Fruit fly (Drosophila melanogaster) whole organism, embryonic: ENCODE results near the gene CG12010.
A peak's percentile ranks its signal among the peaks of the same experiment; 100 is the strongest.

Experiments
- Adf1 ChIP-seq: fragments of 200-800 bp; sonication (Bioruptor generic); IDR thresholded peaks from 2 replicates; pipeline ENCODE4 v1.3.6; 2022; ENCODE audit warnings: missing biosample characterization, missing genetic modification characterization
- Antp ChIP-seq: fragments of 200-800 bp; sonication (Bioruptor generic); optimal IDR thresholded peaks from 3 replicates; lab custom pipeline; 2016; ENCODE audit warnings: missing biosample characterization, missing genetic modification characterization
- Atf3 ChIP-seq: fragments of 200-800 bp; sonication (Bioruptor generic); optimal IDR thresholded peaks from 3 replicates; lab custom pipeline; 2016; ENCODE audit warnings: missing biosample characterization, missing genetic modification characterization
- CG10209 ChIP-seq: fragments of 200-800 bp; sonication (Bioruptor generic); optimal IDR thresholded peaks from 3 replicates; lab custom pipeline; 2017; ENCODE audit warnings: missing biosample characterization, mild to moderate bottlenecking, missing genetic modification characterization, missing genetic modification reagents
- CG1233 ChIP-seq: fragments of 200-800 bp; sonication (Bioruptor generic); optimal IDR thresholded peaks from 4 replicates; lab custom pipeline; 2018; ENCODE audit warnings: missing biosample characterization, mild to moderate bottlenecking, missing genetic modification characterization
- CG15011 ChIP-seq: fragments of 200-800 bp; sonication (Bioruptor generic); optimal IDR thresholded peaks from 3 replicates; lab custom pipeline; 2018; ENCODE audit warnings: missing biosample characterization, mild to moderate bottlenecking, missing genetic modification characterization
- CG15696 ChIP-seq: fragments of 200-800 bp; sonication (Bioruptor generic); optimal IDR thresholded peaks from 2 replicates; lab custom pipeline; 2019; ENCODE audit warnings: missing biosample characterization, mild to moderate bottlenecking, missing genetic modification characterization, moderate library complexity
- CG17568 ChIP-seq: fragments of 200-800 bp; sonication (Bioruptor generic); optimal IDR thresholded peaks from 2 replicates; lab custom pipeline; 2018; ENCODE audit warnings: missing biosample characterization, mild to moderate bottlenecking, missing genetic modification characterization, moderate library complexity
- CG18619 ChIP-seq: fragments of 200-800 bp; sonication (Bioruptor generic); optimal IDR thresholded peaks from 3 replicates; lab custom pipeline; 2017; ENCODE audit warnings: missing biosample characterization, mild to moderate bottlenecking, missing genetic modification characterization
- CG2199 ChIP-seq: fragments of 200-800 bp; sonication (Bioruptor generic); IDR thresholded peaks from 3 replicates; pipeline ENCODE4 v1.3.6; 2022; ENCODE audit warnings: missing biosample characterization, missing genetic modification characterization
- CG34422 ChIP-seq: fragments of 200-800 bp; sonication (Bioruptor generic); IDR thresholded peaks from 3 replicates; pipeline ENCODE4 v1.3.6; 2022; ENCODE audit warnings: missing biosample characterization, missing genetic modification characterization
- CG4360 ChIP-seq: fragments of 200-800 bp; sonication (Bioruptor generic); IDR thresholded peaks from 2 replicates; pipeline ENCODE4 v1.3.6; 2022; ENCODE audit warnings: missing biosample characterization, missing genetic modification characterization
- CG6765 ChIP-seq: fragments of 200-800 bp; sonication (Bioruptor generic); optimal IDR thresholded peaks from 3 replicates; lab custom pipeline; 2017; ENCODE audit warnings: missing biosample characterization, mild to moderate bottlenecking, missing genetic modification characterization
- CG8290 ChIP-seq, 3 experiments: fragments of 200-800 bp; sonication (Bioruptor generic); optimal IDR thresholded peaks; 2 replicates each; lab custom pipeline; 2016 to 2019; ENCODE audit warnings: missing biosample characterization in 3 of 3, missing genetic modification characterization in 3 of 3, mild to moderate bottlenecking in 2 of 3, moderate library complexity in 1 of 3
- CG9817 ChIP-seq: fragments of 200-800 bp; sonication (Bioruptor generic); optimal IDR thresholded peaks from 2 replicates; lab custom pipeline; 2018; ENCODE audit warnings: missing biosample characterization, mild to moderate bottlenecking, missing genetic modification characterization, moderate library complexity
- Dip2 ChIP-seq: fragments of 200-800 bp; sonication (Bioruptor generic); IDR thresholded peaks from 2 replicates; pipeline ENCODE4 v1.3.6; 2022; ENCODE audit warnings: missing biosample characterization, missing genetic modification characterization
- Dll ChIP-seq: fragments of 200-800 bp; sonication (Bioruptor generic); IDR thresholded peaks from 4 replicates; pipeline ENCODE4 v1.3.6; 2022; ENCODE audit warnings: missing biosample characterization, missing genetic modification characterization; ENCODE audit not compliant: partially characterized antibody
- Dref ChIP-seq: fragments of 200-800 bp; sonication (Bioruptor generic); IDR thresholded peaks from 2 replicates; pipeline ENCODE4 v1.3.6; 2022; ENCODE audit warnings: missing biosample characterization, missing genetic modification characterization
- Ets97D ChIP-seq: fragments of 200-800 bp; sonication (Bioruptor generic); optimal IDR thresholded peaks from 3 replicates; lab custom pipeline; 2016; ENCODE audit warnings: missing biosample characterization, missing genetic modification characterization
- HLHmδ ChIP-seq: fragments of 200-800 bp; sonication (Bioruptor generic); optimal IDR thresholded peaks from 2 replicates; lab custom pipeline; 2018; ENCODE audit warnings: missing biosample characterization, mild to moderate bottlenecking, missing genetic modification characterization, moderate library complexity
- MESR4 ChIP-seq: fragments of 200-800 bp; sonication (Bioruptor generic); optimal IDR thresholded peaks from 2 replicates; lab custom pipeline; 2018; ENCODE audit warnings: missing biosample characterization, mild to moderate bottlenecking, missing genetic modification characterization, moderate library complexity
- Max ChIP-seq: fragments of 200-800 bp; sonication (Bioruptor generic); optimal IDR thresholded peaks from 2 replicates; lab custom pipeline; 2016; ENCODE audit warnings: missing biosample characterization, mild to moderate bottlenecking, missing genetic modification characterization
- Nf-YC ChIP-seq: fragments of 200-800 bp; optimal IDR thresholded peaks from 3 replicates; lab custom pipeline; 2019; ENCODE audit warnings: missing biosample characterization, mild to moderate bottlenecking, missing genetic modification characterization, moderate library complexity
- PHDP ChIP-seq: fragments of 200-800 bp; sonication (Bioruptor generic); optimal IDR thresholded peaks from 3 replicates; lab custom pipeline; 2018; ENCODE audit warnings: missing biosample characterization, mild to moderate bottlenecking, missing genetic modification characterization, moderate library complexity
- Rfx ChIP-seq: fragments of 200-800 bp; sonication (Bioruptor generic); IDR thresholded peaks from 2 replicates; pipeline ENCODE4 v1.3.6; 2022; ENCODE audit warnings: missing biosample characterization, missing genetic modification characterization
- abd-A ChIP-seq: fragments of 200-800 bp; sonication (Bioruptor generic); optimal IDR thresholded peaks from 3 replicates; lab custom pipeline; 2019; ENCODE audit warnings: missing biosample characterization, mild to moderate bottlenecking, missing genetic modification characterization, moderate library complexity
- ash1 ChIP-seq: fragments of 200-800 bp; sonication (Bioruptor generic); optimal IDR thresholded peaks from 2 replicates; lab custom pipeline; 2018; ENCODE audit warnings: missing biosample characterization, mild to moderate bottlenecking, missing genetic modification characterization
- ato ChIP-seq: fragments of 200-800 bp; sonication (Bioruptor generic); IDR thresholded peaks from 2 replicates; pipeline ENCODE4 v1.3.6; 2022; ENCODE audit warnings: missing biosample characterization, missing genetic modification characterization; ENCODE audit not compliant: partially characterized antibody
- bigmax ChIP-seq: fragments of 200-800 bp; sonication (Bioruptor generic); optimal IDR thresholded peaks from 2 replicates; lab custom pipeline; 2018; ENCODE audit warnings: missing biosample characterization, mild to moderate bottlenecking, missing genetic modification characterization
- croc ChIP-seq: fragments of 200-800 bp; sonication (Bioruptor generic); conservative IDR thresholded peaks from 3 replicates; pipeline ENCODE4 v1.3.6; 2022; ENCODE audit warnings: missing biosample characterization, missing genetic modification characterization
- crol ChIP-seq: fragments of 200-800 bp; sonication (Bioruptor generic); IDR thresholded peaks from 2 replicates; pipeline ENCODE4 v1.3.6; 2022; ENCODE audit warnings: missing biosample characterization, missing genetic modification characterization
- dimm ChIP-seq: fragments of 200-800 bp; sonication (Bioruptor generic); IDR thresholded peaks from 2 replicates; pipeline ENCODE4 v1.3.6; 2022; ENCODE audit warnings: missing biosample characterization, missing genetic modification characterization
- dm ChIP-seq: fragments of 200-800 bp; sonication (Bioruptor generic); optimal IDR thresholded peaks from 3 replicates; lab custom pipeline; 2016; ENCODE audit warnings: missing biosample characterization, missing genetic modification characterization
- eve ChIP-seq, 2 experiments: fragments of >200 bp; optimal IDR thresholded peaks; 2 replicates each; lab custom pipeline; 2017; ENCODE audit warnings: missing biosample characterization in 2 of 2, missing genetic modification characterization in 2 of 2
- gcm2 ChIP-seq: fragments of 200-800 bp; sonication (Bioruptor generic); optimal IDR thresholded peaks from 2 replicates; lab custom pipeline; 2016; ENCODE audit warnings: missing biosample characterization, missing genetic modification characterization
- ind ChIP-seq: fragments of 200-800 bp; sonication (Bioruptor generic); optimal IDR thresholded peaks from 3 replicates; lab custom pipeline; 2016; ENCODE audit warnings: missing biosample characterization, missing genetic modification characterization
- inv ChIP-seq: fragments of 200-800 bp; sonication (Bioruptor generic); IDR thresholded peaks from 2 replicates; pipeline ENCODE4 v1.3.6; 2022; ENCODE audit warnings: missing biosample characterization, missing genetic modification characterization; ENCODE audit not compliant: partially characterized antibody
- kah ChIP-seq: fragments of 200-800 bp; sonication (Bioruptor generic); optimal IDR thresholded peaks from 2 replicates; lab custom pipeline; 2018; ENCODE audit warnings: missing biosample characterization, mild to moderate bottlenecking, missing genetic modification characterization
- kay ChIP-seq: fragments of 200-800 bp; sonication (Bioruptor generic); optimal IDR thresholded peaks from 2 replicates; lab custom pipeline; 2016; ENCODE audit warnings: missing biosample characterization, missing genetic modification characterization
- lov ChIP-seq, 2 experiments: fragments of 200-800 bp in 1 of 2; fragments of >200 bp in 1 of 2; sonication (Bioruptor generic) in 1 of 2; IDR thresholded peaks in 1 of 2; optimal IDR thresholded peaks in 1 of 2; 2 replicates in 1 of 2; 3 replicates in 1 of 2; pipeline versions ENCODE4 v1.3.6 to Lab custom; 2017 to 2022; ENCODE audit warnings: missing biosample characterization in 1 of 2, missing genetic modification characterization in 1 of 2
- otp ChIP-seq: fragments of 200-800 bp; sonication (Bioruptor generic); IDR thresholded peaks from 3 replicates; pipeline ENCODE4, ENCODE4 v1.3.6; 2022; ENCODE audit warnings: missing biosample characterization, missing genetic modification characterization
- run ChIP-seq: fragments of 200-800 bp; sonication (Bioruptor generic); optimal IDR thresholded peaks from 3 replicates; lab custom pipeline; 2018; ENCODE audit warnings: missing biosample characterization, mild to moderate bottlenecking, missing genetic modification characterization
- sc ChIP-seq, 3 experiments: fragments of >200 bp in 2 of 3; fragments of 200-800 bp in 1 of 3; sonication (Bioruptor generic) in 1 of 3; optimal IDR thresholded peaks; 2 replicates in 2 of 3; 3 replicates in 1 of 3; lab custom pipeline; 2017; ENCODE audit warnings: mild to moderate bottlenecking in 1 of 3, missing biosample characterization in 1 of 3, missing genetic modification characterization in 1 of 3, missing genetic modification reagents in 1 of 3
- slbo ChIP-seq: fragments of 200-800 bp; sonication (Bioruptor generic); IDR thresholded peaks from 2 replicates; pipeline ENCODE4 v1.3.6; 2022; ENCODE audit warnings: missing biosample characterization, missing genetic modification characterization
- sob ChIP-seq: fragments of 200-800 bp; sonication (Bioruptor generic); IDR thresholded peaks from 2 replicates; pipeline ENCODE4 v1.3.6; 2022; ENCODE audit warnings: missing biosample characterization, missing genetic modification characterization
- sqz ChIP-seq: fragments of 200-800 bp; sonication (Bioruptor generic); optimal IDR thresholded peaks from 3 replicates; lab custom pipeline; 2018; ENCODE audit warnings: missing biosample characterization, mild to moderate bottlenecking, missing genetic modification characterization
- stwl ChIP-seq: fragments of 200-800 bp; sonication (Bioruptor generic); optimal IDR thresholded peaks from 3 replicates; lab custom pipeline; 2018; ENCODE audit warnings: missing biosample characterization, mild to moderate bottlenecking, missing genetic modification characterization, moderate library complexity
- z ChIP-seq: fragments of 200-800 bp; sonication (Bioruptor generic); IDR thresholded peaks from 3 replicates; pipeline ENCODE4 v1.3.6; 2022; ENCODE audit warnings: missing biosample characterization, missing genetic modification characterization

CG12010 gene

dm6 chr3L:3417120-3417519 lies 43.0 kb downstream of the CG12010 start (continued):
- TF ChIP-seq CG34422 (peak; percentile 45; the same call in 1 of the 3 replicates), eve (GFP tag; optimal IDR thresholded peaks at IDR 0.05; lab: Kevin White, UChicago) (peak in 1 of 2 experiments; percentile 1), CG15696 (tag; lab: Kevin White, UChicago) (no peak), Ets97D (no peak), crol (0 out of 2 replicates have a peak, but pooled peaks have one; percentile 27), z (GFP tag; lab: Robert Waterston, UW) (peak; percentile 59; the same call in 2 of the 3 replicates), Dll (no peak), CG4360 (peak; percentile 88), ash1 (GFP tag; lab: Kevin White, UChicago) (peak; percentile 57), abd-A (peak; percentile 36), Adf1 (GFP tag; lab: Robert Waterston, UW) (peak; percentile 94), CG2199 (GFP tag; lab: Robert Waterston, UW) (peak; percentile 36; the same call in 2 of the 3 replicates)

dm6 chr3L:3417759-3418158 lies 43.7 kb downstream of the CG12010 start:
- TF ChIP-seq CG1233 (GFP tag; lab: Kevin White, UChicago) = no peak
- TF ChIP-seq CG34422 = peak; percentile 21; the same call in 1 of the 3 replicates
- no peak for TF ChIP-seq Atf3 (GFP tag; lab: Kevin White, UChicago)
- no peak for TF ChIP-seq CG8290 (GFP tag; optimal IDR thresholded peaks at IDR 0.05; lab: Kevin White, UChicago)
- TF ChIP-seq CG8290 (tag; optimal IDR thresholded peaks at IDR 0.05; lab: Kevin White, UChicago) = peak in 1 of 2 experiments; percentile 61
- no peak for TF ChIP-seq sc (optimal IDR thresholded peaks at IDR 0.05; lab: Kevin White, UChicago)
- TF ChIP-seq sc (GFP tag; optimal IDR thresholded peaks at IDR 0.05; lab: Kevin White, UChicago) = no peak
- TF ChIP-seq Nf-YC = no peak
- TF ChIP-seq MESR4 (GFP tag; lab: Kevin White, UChicago) = no peak
- TF ChIP-seq sqz (GFP tag; lab: Kevin White, UChicago) = peak; percentile 15
- no peak for TF ChIP-seq inv (GFP tag; lab: Robert Waterston, UW)
- TF ChIP-seq sob (GFP tag; lab: Robert Waterston, UW) = 0 out of 2 replicates have a peak, but pooled peaks have one; percentile 50
- no peak for TF ChIP-seq CG18619 (GFP tag; lab: Kevin White, UChicago)
- no peak for TF ChIP-seq CG15011
- no peak for TF ChIP-seq CG6765 (GFP tag; lab: Kevin White, UChicago)
- no peak for TF ChIP-seq Dref (GFP tag; lab: Robert Waterston, UW)
- no peak for TF ChIP-seq kay (GFP tag; lab: Kevin White, UChicago)
- TF ChIP-seq kah (GFP tag; lab: Kevin White, UChicago) = peak; percentile 10
- no peak for TF ChIP-seq lov (optimal IDR thresholded peaks at IDR 0.05; lab: Kevin White, UChicago)
- TF ChIP-seq lov (GFP tag; IDR thresholded peaks at IDR 0.05; lab: Robert Waterston, UW) = peak; percentile 46; the same call in 1 of the 3 replicates
- no peak for TF ChIP-seq bigmax (GFP tag; lab: Kevin White, UChicago)
- 0 out of 3 replicates have a peak, but pooled peaks have one; percentile 9 for TF ChIP-seq otp (GFP tag; lab: Robert Waterston, UW)
- TF ChIP-seq Antp (GFP tag; lab: Kevin White, UChicago) = no peak
- TF ChIP-seq CG10209 (GFP tag; lab: Kevin White, UChicago) = no peak
- no peak for TF ChIP-seq run
- peak; percentile 68 for TF ChIP-seq HLHmδ (GFP tag; lab: Kevin White, UChicago)
- TF ChIP-seq croc (GFP tag; lab: Robert Waterston, UW) = no peak
- TF ChIP-seq PHDP (tag; lab: Kevin White, UChicago) = peak; percentile 7
- no peak for TF ChIP-seq gcm2 (GFP tag; lab: Kevin White, UChicago)
- TF ChIP-seq Rfx = peak; percentile 18; the same call in 1 of the 2 replicates
- no peak for TF ChIP-seq CG17568 (GFP tag; lab: Kevin White, UChicago)
- peak; percentile 22; the same call in 1 of the 2 replicates for TF ChIP-seq slbo (GFP tag; lab: Robert Waterston, UW)
- peak; percentile 10 for TF ChIP-seq stwl (tag; lab: Kevin White, UChicago)
- no peak for TF ChIP-seq Dip2 (GFP tag; lab: Robert Waterston, UW)
- 0 out of 2 replicates have a peak, but pooled peaks have one; percentile 8 for TF ChIP-seq ato (GFP tag; lab: Robert Waterston, UW)
- no peak for TF ChIP-seq ind (GFP tag; lab: Kevin White, UChicago)
- no peak for TF ChIP-seq CG9817 (tag; lab: Kevin White, UChicago)
- no peak for TF ChIP-seq Max
- no peak for TF ChIP-seq dm (GFP tag; lab: Kevin White, UChicago)
- TF ChIP-seq dimm (GFP tag; lab: Robert Waterston, UW) = no peak
